Fruit fly (Drosophila melanogaster) whole organism, embryonic: Measurements from ENCODE around the gene CG31195.

ENCODE experiments used
- Abd-B ChIP-seq: fragments of 200-800 bp; sonication (Bioruptor generic); optimal IDR thresholded peaks from 2 replicates; lab custom pipeline; 2018; ENCODE audit warnings: missing biosample characterization, mild to moderate bottlenecking, missing genetic modification characterization, moderate library complexity
- BEAF-32 ChIP-seq: fragments of 200-800 bp; sonication (Bioruptor generic); optimal IDR thresholded peaks from 3 replicates; lab custom pipeline; 2017; ENCODE audit warnings: missing biosample characterization, missing genetic modification characterization, mild to moderate bottlenecking, moderate library complexity, missing genetic modification reagents
- BtbVII ChIP-seq: fragments of 200-800 bp; sonication (Bioruptor generic); optimal IDR thresholded peaks from 3 replicates; lab custom pipeline; 2017; ENCODE audit warnings: missing biosample characterization, mild to moderate bottlenecking, missing genetic modification characterization
- Bteb2 ChIP-seq: fragments of 200-800 bp; sonication (Bioruptor generic); optimal IDR thresholded peaks from 2 replicates; lab custom pipeline; 2016; ENCODE audit warnings: missing biosample characterization, missing genetic modification characterization
- CG10543 ChIP-seq: fragments of 200-800 bp; sonication (Bioruptor generic); optimal IDR thresholded peaks from 3 replicates; lab custom pipeline; 2017; ENCODE audit warnings: missing biosample characterization, mild to moderate bottlenecking, missing genetic modification characterization, moderate library complexity
- CG10959 ChIP-seq: fragments of 200-800 bp; sonication (Bioruptor generic); IDR thresholded peaks from 2 replicates; pipeline ENCODE4 v1.3.6; 2022; ENCODE audit warnings: missing biosample characterization, missing genetic modification characterization
- CG10979 ChIP-seq: fragments of 200-800 bp; sonication (Bioruptor generic); optimal IDR thresholded peaks from 2 replicates; lab custom pipeline; 2018; ENCODE audit warnings: missing biosample characterization, mild to moderate bottlenecking, missing genetic modification characterization, moderate library complexity
- CG11504 ChIP-seq: fragments of 200-800 bp; sonication (Bioruptor generic); optimal IDR thresholded peaks from 3 replicates; lab custom pipeline; 2019; ENCODE audit warnings: missing biosample characterization, mild to moderate bottlenecking, missing genetic modification characterization, moderate library complexity
- CG12219 ChIP-seq: fragments of 200-800 bp; sonication (Bioruptor generic); optimal IDR thresholded peaks from 3 replicates; lab custom pipeline; 2018; ENCODE audit warnings: missing biosample characterization, mild to moderate bottlenecking, missing genetic modification characterization
- CG15269 ChIP-seq: fragments of 200-800 bp; sonication (Bioruptor generic); optimal IDR thresholded peaks from 2 replicates; lab custom pipeline; 2018; ENCODE audit warnings: missing biosample characterization, mild to moderate bottlenecking, missing genetic modification characterization, moderate library complexity
- CG15601 ChIP-seq: fragments of 200-800 bp; sonication (Bioruptor generic); optimal IDR thresholded peaks from 3 replicates; lab custom pipeline; 2019; ENCODE audit warnings: missing biosample characterization, mild to moderate bottlenecking, missing genetic modification characterization, moderate library complexity
- CG17829 ChIP-seq: fragments of 200-800 bp; optimal IDR thresholded peaks from 2 replicates; lab custom pipeline; 2019; ENCODE audit warnings: missing biosample characterization, mild to moderate bottlenecking, missing genetic modification characterization, moderate library complexity
- CG17912 ChIP-seq: fragments of 200-800 bp; sonication (Bioruptor generic); optimal IDR thresholded peaks from 2 replicates; lab custom pipeline; 2018; ENCODE audit warnings: missing biosample characterization, mild to moderate bottlenecking, missing genetic modification characterization
- CG34422 ChIP-seq: fragments of 200-800 bp; sonication (Bioruptor generic); IDR thresholded peaks from 3 replicates; pipeline ENCODE4 v1.3.6; 2022; ENCODE audit warnings: missing biosample characterization, missing genetic modification characterization
- CG5953 ChIP-seq: fragments of 200-800 bp; sonication (Bioruptor generic); IDR thresholded peaks from 2 replicates; pipeline ENCODE4 v1.3.6; 2022; ENCODE audit warnings: missing biosample characterization, missing genetic modification characterization
- CG6272 ChIP-seq: fragments of 200-800 bp; sonication (Bioruptor generic); IDR thresholded peaks from 2 replicates; pipeline ENCODE4 v1.3.6; 2022; ENCODE audit warnings: missing biosample characterization, missing genetic modification characterization
- CG6654 ChIP-seq: fragments of 200-800 bp; sonication (Bioruptor generic); optimal IDR thresholded peaks from 2 replicates; lab custom pipeline; 2017; ENCODE audit warnings: missing biosample characterization, mild to moderate bottlenecking, missing genetic modification characterization
- CG8765 ChIP-seq: fragments of 200-800 bp; sonication (Bioruptor generic); IDR thresholded peaks from 2 replicates; pipeline ENCODE4 v1.3.6; 2022; ENCODE audit warnings: missing biosample characterization, missing genetic modification characterization
- CG9876 ChIP-seq: fragments of 200-800 bp; sonication (Bioruptor generic); optimal IDR thresholded peaks from 2 replicates; lab custom pipeline; 2016; ENCODE audit warnings: missing biosample characterization, missing genetic modification characterization
- Drgx ChIP-seq: fragments of 200-800 bp; sonication (Bioruptor generic); IDR thresholded peaks from 2 replicates; pipeline ENCODE4 v1.3.6; 2022; ENCODE audit warnings: missing biosample characterization, missing genetic modification characterization
- MBD-R2 ChIP-seq: fragments of 200-800 bp; sonication (Bioruptor generic); IDR thresholded peaks from 2 replicates; pipeline ENCODE4 v1.3.6; 2022; ENCODE audit warnings: missing biosample characterization, missing genetic modification characterization
- MTF-1 ChIP-seq: fragments of 200-800 bp; sonication (Bioruptor generic); optimal IDR thresholded peaks from 2 replicates; lab custom pipeline; 2018; ENCODE audit warnings: missing biosample characterization, mild to moderate bottlenecking, missing genetic modification characterization, borderline replicate concordance
- NFAT ChIP-seq: fragments of 200-800 bp; sonication (Bioruptor generic); IDR thresholded peaks from 2 replicates; pipeline ENCODE4 v1.3.6; 2022; ENCODE audit warnings: missing biosample characterization, missing genetic modification characterization
- NK7.1 ChIP-seq: fragments of 200-800 bp; sonication (Bioruptor generic); optimal IDR thresholded peaks from 3 replicates; lab custom pipeline; 2016; ENCODE audit warnings: missing biosample characterization, missing genetic modification characterization
- Side ChIP-seq: fragments of 200-800 bp; sonication (Bioruptor generic); optimal IDR thresholded peaks from 2 replicates; lab custom pipeline; 2016; ENCODE audit warnings: missing biosample characterization, missing genetic modification characterization
- Stat92E ChIP-seq, 3 experiments: fragments of >200 bp in 2 of 3; fragments of 200-800 bp in 1 of 3; sonication (Bioruptor generic) in 1 of 3; optimal IDR thresholded peaks; 2 replicates each; lab custom pipeline; 2017 to 2019; ENCODE audit warnings: missing biosample characterization in 3 of 3, missing genetic modification characterization in 3 of 3, mild to moderate bottlenecking in 1 of 3, moderate library complexity in 1 of 3
- Tbp ChIP-seq: fragments of >200 bp; optimal IDR thresholded peaks from 2 replicates; lab custom pipeline; 2018; ENCODE audit warnings: missing biosample characterization, missing genetic modification characterization
- ab ChIP-seq: fragments of 200-800 bp; sonication (Bioruptor generic); optimal IDR thresholded peaks from 2 replicates; lab custom pipeline; 2016; ENCODE audit warnings: missing biosample characterization, missing genetic modification characterization
- abd-A ChIP-seq: fragments of 200-800 bp; sonication (Bioruptor generic); optimal IDR thresholded peaks from 3 replicates; lab custom pipeline; 2019; ENCODE audit warnings: missing biosample characterization, mild to moderate bottlenecking, missing genetic modification characterization, moderate library complexity
- cg ChIP-seq: fragments of 200-800 bp; sonication (Bioruptor generic); optimal IDR thresholded peaks from 3 replicates; lab custom pipeline; 2019; ENCODE audit warnings: missing biosample characterization, mild to moderate bottlenecking, missing genetic modification characterization, moderate library complexity
- dan ChIP-seq: fragments of 200-800 bp; sonication (Bioruptor generic); IDR thresholded peaks from 2 replicates; pipeline ENCODE4 v1.3.6; 2022; ENCODE audit warnings: missing biosample characterization, missing genetic modification characterization
- dmrt99B ChIP-seq: fragments of 200-800 bp; sonication (Bioruptor generic); optimal IDR thresholded peaks from 2 replicates; lab custom pipeline; 2018; ENCODE audit warnings: missing biosample characterization, mild to moderate bottlenecking, missing genetic modification characterization, moderate library complexity
- fru ChIP-seq: fragments of >200 bp; optimal IDR thresholded peaks from 2 replicates; lab custom pipeline; 2017
- gsb-n ChIP-seq: fragments of 200-800 bp; sonication (Bioruptor generic); optimal IDR thresholded peaks from 3 replicates; lab custom pipeline; 2018; ENCODE audit warnings: missing biosample characterization, mild to moderate bottlenecking, missing genetic modification characterization
- klu ChIP-seq: fragments of 200-800 bp; sonication (Bioruptor generic); IDR thresholded peaks from 2 replicates; pipeline ENCODE4 v1.3.6; 2022; ENCODE audit warnings: missing biosample characterization, missing genetic modification characterization
- luna ChIP-seq: fragments of 200-800 bp; sonication (Bioruptor generic); optimal IDR thresholded peaks from 2 replicates; lab custom pipeline; 2016; ENCODE audit warnings: missing biosample characterization, missing genetic modification characterization
- nom ChIP-seq: fragments of 200-800 bp; sonication (Bioruptor generic); optimal IDR thresholded peaks from 2 replicates; lab custom pipeline; 2017; ENCODE audit warnings: missing biosample characterization, missing genetic modification characterization, mild to moderate bottlenecking, moderate library complexity, missing genetic modification reagents
- p53 ChIP-seq: fragments of 200-800 bp; sonication (Bioruptor generic); optimal IDR thresholded peaks from 2 replicates; lab custom pipeline; 2016; ENCODE audit warnings: missing biosample characterization, missing genetic modification characterization
- pan ChIP-seq, 4 experiments: fragments of >200 bp in 3 of 4; fragments of 200-800 bp in 1 of 4; sonication (Bioruptor generic) in 1 of 4; optimal IDR thresholded peaks in 3 of 4; IDR thresholded peaks in 1 of 4; 2 replicates each; pipeline versions ENCODE4 v1.3.6 to Lab custom; 2017 to 2022; ENCODE audit warnings: missing biosample characterization in 2 of 4, missing genetic modification characterization in 2 of 4, mixed read lengths in 1 of 4
- pb ChIP-seq: fragments of 200-800 bp; sonication (Bioruptor generic); optimal IDR thresholded peaks from 3 replicates; lab custom pipeline; 2016; ENCODE audit warnings: missing biosample characterization, missing genetic modification characterization
- pnt ChIP-seq: fragments of 200-800 bp; sonication (Bioruptor generic); optimal IDR thresholded peaks from 3 replicates; lab custom pipeline; 2016; ENCODE audit warnings: missing biosample characterization, missing genetic modification characterization
- sc ChIP-seq, 3 experiments: fragments of >200 bp in 2 of 3; fragments of 200-800 bp in 1 of 3; sonication (Bioruptor generic) in 1 of 3; optimal IDR thresholded peaks; 2 replicates in 2 of 3; 3 replicates in 1 of 3; lab custom pipeline; 2017; ENCODE audit warnings: mild to moderate bottlenecking in 1 of 3, missing biosample characterization in 1 of 3, missing genetic modification characterization in 1 of 3, missing genetic modification reagents in 1 of 3
- shn ChIP-seq: fragments of 200-800 bp; sonication (Bioruptor generic); optimal IDR thresholded peaks from 3 replicates; lab custom pipeline; 2016; ENCODE audit warnings: missing biosample characterization, missing genetic modification characterization
- twi ChIP-seq: fragments of 200-800 bp; optimal IDR thresholded peaks from 2 replicates; lab custom pipeline; 2019; ENCODE audit warnings: missing biosample characterization, mild to moderate bottlenecking, missing genetic modification characterization, moderate library complexity
- vnd ChIP-seq: fragments of 200-800 bp; sonication (Bioruptor generic); IDR thresholded peaks from 3 replicates; pipeline ENCODE4 v1.3.6; 2022; ENCODE audit warnings: missing biosample characterization, missing genetic modification characterization; ENCODE audit not compliant: partially characterized antibody
- zf30C ChIP-seq: fragments of 200-800 bp; sonication (Bioruptor generic); optimal IDR thresholded peaks from 3 replicates; lab custom pipeline; 2018; ENCODE audit warnings: missing biosample characterization, mild to moderate bottlenecking, missing genetic modification characterization

The CG31195 gene

dm6 chr3R:20778285-20778926 is 16.2 kb upstream of the CG31195 start (continued):
- no peak for TF ChIP-seq CG10979 (tag; lab: Kevin White, UChicago)
- TF ChIP-seq CG17912 (GFP tag; lab: Kevin White, UChicago), result no peak
- no peak for TF ChIP-seq CG15269
- no peak for TF ChIP-seq CG11504 (tag; lab: Kevin White, UChicago)
- TF ChIP-seq BEAF-32 (GFP tag; lab: Kevin White, UChicago), result no peak
- no peak for TF ChIP-seq klu
- no peak for TF ChIP-seq CG6654 (GFP tag; lab: Kevin White, UChicago)
- TF ChIP-seq CG5953 (GFP tag; lab: Robert Waterston, UW), result no peak
- no peak for TF ChIP-seq NFAT (GFP tag; lab: Robert Waterston, UW)
- peak; percentile 98 for TF ChIP-seq nom (GFP tag; lab: Kevin White, UChicago)
- TF ChIP-seq pan (optimal IDR thresholded peaks at IDR 0.05; lab: Kevin White, UChicago), result no peak
- no peak for TF ChIP-seq pan (GFP tag; optimal IDR thresholded peaks at IDR 0.05 in 1 of 2, IDR thresholded peaks at IDR 0.05 in 1 of 2)
- TF ChIP-seq dmrt99B (tag; lab: Kevin White, UChicago), result no peak
- TF ChIP-seq cg, result peak; percentile 41
- no peak for TF ChIP-seq CG8765 (GFP tag; lab: Robert Waterston, UW)

- TF ChIP-seq Abd-B (no peak), BtbVII (GFP tag; lab: Kevin White, UChicago) (no peak), CG6272 (GFP tag; lab: Robert Waterston, UW) (no peak), Side (GFP tag; lab: Kevin White, UChicago) (no peak), gsb-n (no peak), Bteb2 (GFP tag; lab: Kevin White, UChicago) (no peak), CG10959 (GFP tag; lab: Robert Waterston, UW) (no peak), dan (GFP tag; lab: Robert Waterston, UW) (no peak), CG12219 (GFP tag; lab: Kevin White, UChicago) (no peak), MBD-R2 (GFP tag; lab: Robert Waterston, UW) (no peak), pnt (no peak), p53 (GFP tag; lab: Kevin White, UChicago) (no peak), CG15601 (tag; lab: Kevin White, UChicago) (no peak), MTF-1 (GFP tag; lab: Kevin White, UChicago) (no peak), CG17829 (no peak), CG10543 (GFP tag; lab: Kevin White, UChicago) (no peak)
- TF ChIP-seq, all 482 proteins: peak for 0
Observed at dm6 chr3R:20774125-20774524, 12.0 kb upstream of the CG31195 start.

DNA sequence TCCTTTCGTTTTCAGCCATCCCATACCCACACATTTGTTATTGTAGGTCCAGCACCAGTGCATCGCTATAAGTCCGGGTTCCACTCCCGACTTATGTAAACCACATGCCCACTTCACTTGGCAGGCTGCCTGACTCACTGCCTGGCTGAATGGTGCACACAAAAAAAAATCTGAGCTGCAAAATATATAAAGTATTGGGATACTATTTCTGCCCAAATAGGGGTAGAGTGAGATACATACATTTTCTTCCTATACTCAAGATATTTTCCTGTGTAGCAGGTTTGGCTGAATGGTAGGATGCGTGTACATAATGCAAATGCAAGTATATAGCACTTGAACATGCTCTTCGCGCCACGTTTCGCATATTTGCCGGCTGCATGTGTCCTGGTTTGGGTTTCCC is 11.0 kb upstream of the CG31195 start:
- no peak for TF ChIP-seq CG34422 (GFP tag; lab: Robert Waterston, UW)
- TF ChIP-seq Drgx (GFP tag; lab: Robert Waterston, UW), result peak; percentile 26; the same call in 1 of the 2 replicates
- TF ChIP-seq sc (optimal IDR thresholded peaks at IDR 0.05; lab: Kevin White, UChicago), result no peak
- no peak for TF ChIP-seq sc (GFP tag; optimal IDR thresholded peaks at IDR 0.05; lab: Kevin White, UChicago)
- TF ChIP-seq abd-A (tag; lab: Kevin White, UChicago), result no peak
- peak; percentile 19 for TF ChIP-seq zf30C (GFP tag; lab: Kevin White, UChicago)
- TF ChIP-seq nom (GFP tag; lab: Kevin White, UChicago), result peak; percentile 14
- TF ChIP-seq BEAF-32 (GFP tag; lab: Kevin White, UChicago), result no peak
- TF ChIP-seq vnd (GFP tag; lab: Robert Waterston, UW), result no peak
- TF ChIP-seq pb (GFP tag; lab: Kevin White, UChicago), result no peak
- TF ChIP-seq luna, result no peak
- TF ChIP-seq fru, result no peak
- TF ChIP-seq twi, result peak; percentile 53
- no peak for TF ChIP-seq ab (GFP tag; lab: Kevin White, UChicago)
- TF ChIP-seq Tbp (GFP tag; lab: Kevin White, UChicago), result no peak
- no peak for TF ChIP-seq Stat92E (GFP tag; optimal IDR thresholded peaks at IDR 0.05; lab: Kevin White, UChicago)
- TF ChIP-seq NK7.1 (GFP tag; lab: Kevin White, UChicago), result no peak
- TF ChIP-seq shn (GFP tag; lab: Kevin White, UChicago), result no peak
- no peak for TF ChIP-seq CG9876 (GFP tag; lab: Kevin White, UChicago)
- TF ChIP-seq, all 482 proteins: peak for 4
